Fruit fly (Drosophila melanogaster) whole organism, wandering third instar larva: ENCODE data around the gene Cyp12a4.

Experiments
- Abd-B ChIP-seq: fragments of >200 bp; optimal IDR thresholded peaks from 2 replicates; lab custom pipeline; 2017; ENCODE audit warnings: missing biosample characterization, missing genetic modification characterization
- CG32264 ChIP-seq: fragments of 200-800 bp; sonication (Bioruptor generic); optimal IDR thresholded peaks from 2 replicates; lab custom pipeline; 2016; ENCODE audit warnings: missing biosample characterization, missing genetic modification characterization
- CG9705 ChIP-seq: fragments of 200-800 bp; sonication (Bioruptor generic); optimal IDR thresholded peaks from 2 replicates; lab custom pipeline; 2018; ENCODE audit warnings: missing biosample characterization, mild to moderate bottlenecking, missing genetic modification characterization
- CrebA ChIP-seq: fragments of 200-800 bp; sonication (Bioruptor generic); optimal IDR thresholded peaks from 2 replicates; lab custom pipeline; 2016; ENCODE audit warnings: missing biosample characterization, mild to moderate bottlenecking, missing genetic modification characterization, borderline replicate concordance
- Dfd ChIP-seq: fragments of >200 bp; optimal IDR thresholded peaks from 2 replicates; lab custom pipeline; 2017; ENCODE audit warnings: missing biosample characterization, missing genetic modification characterization
- Dif ChIP-seq: fragments of 200-275, 200-300 bp; sonication (Bioruptor generic); optimal IDR thresholded peaks from 2 replicates; lab custom pipeline; 2018; ENCODE audit warnings: missing biosample characterization, missing genetic modification characterization; ENCODE audit not compliant: partially characterized antibody
- GATAd ChIP-seq: sonication (Bioruptor generic); optimal IDR thresholded peaks from 2 replicates; lab custom pipeline; 2016; ENCODE audit warnings: missing biosample characterization, missing genetic modification characterization
- HLH106 ChIP-seq: fragments of 200-800 bp; optimal IDR thresholded peaks from 3 replicates; lab custom pipeline; 2019; ENCODE audit warnings: missing biosample characterization, mild to moderate bottlenecking, missing genetic modification characterization, moderate library complexity
- Hnf4 ChIP-seq: fragments of 200-800 bp; sonication (Bioruptor generic); optimal IDR thresholded peaks from 2 replicates; lab custom pipeline; 2016; ENCODE audit warnings: missing biosample characterization, mild to moderate bottlenecking, missing genetic modification characterization
- Hr78 ChIP-seq: fragments of >200 bp; optimal IDR thresholded peaks from 2 replicates; lab custom pipeline; 2017; ENCODE audit warnings: missing biosample characterization, missing genetic modification characterization
- Hr83 ChIP-seq: fragments of 200-300 bp; sonication (Bioruptor generic); optimal IDR thresholded peaks from 2 replicates; lab custom pipeline; 2016; ENCODE audit warnings: missing biosample characterization, mild to moderate bottlenecking, missing genetic modification characterization, moderate library complexity; ENCODE audit not compliant: poor library complexity, severe bottlenecking
- Jra ChIP-seq: sonication (Bioruptor generic); optimal IDR thresholded peaks from 2 replicates; lab custom pipeline; 2016; ENCODE audit warnings: missing biosample characterization, missing genetic modification characterization
- Mio ChIP-seq: sonication (Bioruptor generic); optimal IDR thresholded peaks from 2 replicates; lab custom pipeline; 2016; ENCODE audit warnings: missing biosample characterization, missing genetic modification characterization
- Myc ChIP-seq: fragments of >200 bp; optimal IDR thresholded peaks from 2 replicates; lab custom pipeline; 2017
- N ChIP-seq: fragments of >200 bp; optimal IDR thresholded peaks from 2 replicates; lab custom pipeline; 2018; ENCODE audit warnings: missing biosample characterization, missing external identifiers, missing genetic modification characterization
- OdsH ChIP-seq: fragments of 200-800 bp; sonication (Bioruptor generic); optimal IDR thresholded peaks from 2 replicates; lab custom pipeline; 2016; ENCODE audit warnings: missing biosample characterization, mild to moderate bottlenecking, missing genetic modification characterization
- Rel ChIP-seq, 2 experiments: fragments of 200-800 bp; sonication (Bioruptor generic) in 1 of 2; optimal IDR thresholded peaks; 2 replicates in 1 of 2; 3 replicates in 1 of 2; lab custom pipeline; 2016 to 2019; ENCODE audit warnings: mild to moderate bottlenecking in 2 of 2, missing biosample characterization in 2 of 2, missing genetic modification characterization in 2 of 2, moderate library complexity in 1 of 2
- Sp1 ChIP-seq: fragments of 200-800 bp; sonication (Bioruptor generic); optimal IDR thresholded peaks from 3 replicates; lab custom pipeline; 2019; ENCODE audit warnings: missing biosample characterization, mild to moderate bottlenecking, missing genetic modification characterization, moderate library complexity
- Vsx2 ChIP-seq: fragments of 200-300, 225-300 bp; sonication (Bioruptor generic); optimal IDR thresholded peaks from 2 replicates; lab custom pipeline; 2018; ENCODE audit warnings: missing biosample characterization, missing genetic modification characterization; ENCODE audit not compliant: partially characterized antibody
- br ChIP-seq: fragments of 200-800 bp; sonication (Bioruptor generic); optimal IDR thresholded peaks from 2 replicates; lab custom pipeline; 2016; ENCODE audit warnings: missing biosample characterization, missing genetic modification characterization
- brk ChIP-seq: fragments of 200-800 bp; sonication (Bioruptor generic); optimal IDR thresholded peaks from 2 replicates; lab custom pipeline; 2016; ENCODE audit warnings: missing biosample characterization, mild to moderate bottlenecking, missing genetic modification characterization
- dl ChIP-seq, 2 experiments: fragments of 175-275, 200-275 bp in 1 of 2; fragments of 200-275 bp in 1 of 2; sonication (Bioruptor generic); optimal IDR thresholded peaks; lab custom pipeline; 2018; ENCODE audit warnings: mild to moderate bottlenecking in 2 of 2, missing biosample characterization in 2 of 2, missing genetic modification characterization in 2 of 2, moderate library complexity in 2 of 2; ENCODE audit not compliant: partially characterized antibody in 2 of 2, insufficient read depth in 1 of 2
- dmrt93B ChIP-seq: fragments of 200-800 bp; sonication (Bioruptor generic); optimal IDR thresholded peaks from 2 replicates; lab custom pipeline; 2018; ENCODE audit warnings: missing biosample characterization, mild to moderate bottlenecking, missing genetic modification characterization
- dsf ChIP-seq: sonication (Bioruptor generic); optimal IDR thresholded peaks from 2 replicates; lab custom pipeline; 2016; ENCODE audit warnings: missing biosample characterization, missing genetic modification characterization, borderline replicate concordance
- ey ChIP-seq: fragments of 200-800 bp; sonication (Bioruptor generic); optimal IDR thresholded peaks from 2 replicates; lab custom pipeline; 2016; ENCODE audit warnings: missing biosample characterization, missing genetic modification characterization
- foxo ChIP-seq, 2 experiments: fragments of 200-800 bp; sonication (Bioruptor generic); optimal IDR thresholded peaks; 2 replicates in 1 of 2; 3 replicates in 1 of 2; lab custom pipeline; 2016 to 2017; ENCODE audit warnings: missing biosample characterization in 2 of 2, missing genetic modification characterization in 2 of 2
- fru ChIP-seq: fragments of 200-800 bp; sonication (Bioruptor generic); optimal IDR thresholded peaks from 3 replicates; lab custom pipeline; 2016; ENCODE audit warnings: missing biosample characterization, mild to moderate bottlenecking, missing genetic modification characterization
- h ChIP-seq: fragments of 200-800 bp; sonication (Bioruptor generic); optimal IDR thresholded peaks from 3 replicates; lab custom pipeline; 2016; ENCODE audit warnings: missing biosample characterization, mild to moderate bottlenecking, missing genetic modification characterization
- jim ChIP-seq: fragments of 175-275, 200-325 bp; sonication (Bioruptor generic); optimal IDR thresholded peaks from 2 replicates; lab custom pipeline; 2016; ENCODE audit warnings: missing biosample characterization, mild to moderate bottlenecking, missing genetic modification characterization
- lola ChIP-seq: fragments of >200 bp; optimal IDR thresholded peaks from 2 replicates; lab custom pipeline; 2017; ENCODE audit warnings: missing biosample characterization, missing genetic modification characterization
- pan ChIP-seq: fragments of >200 bp; optimal IDR thresholded peaks from 2 replicates; lab custom pipeline; 2017
- rgr ChIP-seq: fragments of 200-800 bp; sonication (Bioruptor generic); optimal IDR thresholded peaks from 3 replicates; lab custom pipeline; 2016; ENCODE audit warnings: missing biosample characterization, mild to moderate bottlenecking, missing genetic modification characterization
- sage ChIP-seq: fragments of 200-800 bp; sonication (Bioruptor generic); optimal IDR thresholded peaks from 2 replicates; lab custom pipeline; 2016; ENCODE audit warnings: missing biosample characterization, mild to moderate bottlenecking, missing genetic modification characterization
- sv ChIP-seq: fragments of 200-800 bp; sonication (Bioruptor generic); optimal IDR thresholded peaks from 3 replicates; lab custom pipeline; 2016; ENCODE audit warnings: missing biosample characterization, missing genetic modification characterization
- tai ChIP-seq: sonication (Bioruptor generic); optimal IDR thresholded peaks from 2 replicates; lab custom pipeline; 2016; ENCODE audit warnings: missing biosample characterization, missing genetic modification characterization
- usp ChIP-seq: fragments of >200 bp; optimal IDR thresholded peaks from 2 replicates; lab custom pipeline; 2017; ENCODE audit warnings: missing biosample characterization, missing genetic modification characterization
- woc ChIP-seq: sonication (Bioruptor generic); optimal IDR thresholded peaks from 2 replicates; lab custom pipeline; 2016; ENCODE audit warnings: missing biosample characterization, mild to moderate bottlenecking, missing genetic modification characterization

The Cyp12a4 gene

dm6 chr3R:19100098-19100497 is 34.9 kb upstream of the Cyp12a4 start:
- no peak for TF ChIP-seq OdsH (GFP tag; lab: Kevin White, UChicago)
- no peak for TF ChIP-seq usp (GFP tag; lab: Kevin White, UChicago)
- no peak for TF ChIP-seq Vsx2 (GFP tag; lab: Kevin White, UChicago)
- TF ChIP-seq, all 38 proteins: peak for 0

dm6 chr3R:19101267-19101840 is 33.6 kb upstream of the Cyp12a4 start:
- no peak for TF ChIP-seq br
- TF ChIP-seq Abd-B = no peak
- TF ChIP-seq jim (GFP tag; lab: Kevin White, UChicago) = no peak
- no peak for TF ChIP-seq dsf (GFP tag; lab: Kevin White, UChicago)
- TF ChIP-seq tai = no peak
- TF ChIP-seq Hnf4 (GFP tag; lab: Kevin White, UChicago) = no peak
- no peak for TF ChIP-seq h
- no peak for TF ChIP-seq Dfd (GFP tag; lab: Kevin White, UChicago)
- no peak for TF ChIP-seq CG32264 (GFP tag; lab: Kevin White, UChicago)
- no peak for TF ChIP-seq fru (GFP tag; lab: Kevin White, UChicago)
- TF ChIP-seq rgr = no peak
- TF ChIP-seq OdsH (GFP tag; lab: Kevin White, UChicago) = no peak
- TF ChIP-seq foxo (GFP tag; optimal IDR thresholded peaks at IDR 0.05; lab: Kevin White, UChicago) = no peak

- TF ChIP-seq Hr78 (no peak), usp (GFP tag; lab: Kevin White, UChicago) (no peak), fru (GFP tag; lab: Kevin White, UChicago) (no peak)
- TF ChIP-seq, all 38 proteins: peak for 0
Observed at dm6 chr3R:19103189-19103588, 31.8 kb upstream of the Cyp12a4 start.

dm6 chr3R:19104123-19104522 is 30.8 kb upstream of the Cyp12a4 start:
- no peak for TF ChIP-seq CrebA (GFP tag; lab: Kevin White, UChicago)
- no peak for TF ChIP-seq woc
- no peak for TF ChIP-seq Dfd (GFP tag; lab: Kevin White, UChicago)
- peak; percentile 18 for TF ChIP-seq Hnf4 (GFP tag; lab: Kevin White, UChicago)
- TF ChIP-seq dl (GFP tag; optimal IDR thresholded peaks at IDR 0.05; lab: Kevin White, UChicago; ENCODE audit: insufficient read depth in 1 of 2, partially characterized antibody in 2 of 2) = no peak
- no peak for TF ChIP-seq GATAd (GFP tag; lab: Kevin White, UChicago)
- TF ChIP-seq Sp1 (GFP tag; lab: Kevin White, UChicago) = no peak
- TF ChIP-seq pan (lab: Kevin White, UChicago) = no peak
- TF ChIP-seq sage = no peak
- TF ChIP-seq Jra (GFP tag; lab: Kevin White, UChicago) = no peak
- peak; percentile 6 for TF ChIP-seq rgr
- TF ChIP-seq Hr78 = no peak
- no peak for TF ChIP-seq Vsx2 (GFP tag; lab: Kevin White, UChicago)
- no peak for TF ChIP-seq Myc (lab: Kevin White, UChicago)
- no peak for TF ChIP-seq Hr83
- TF ChIP-seq CG32264 (GFP tag; lab: Kevin White, UChicago) = no peak
- TF ChIP-seq dmrt93B (GFP tag; lab: Kevin White, UChicago) = no peak
- TF ChIP-seq lola (GFP tag; lab: Kevin White, UChicago) = no peak
- no peak for TF ChIP-seq brk (GFP tag; lab: Kevin White, UChicago)
- no peak for TF ChIP-seq usp (GFP tag; lab: Kevin White, UChicago)
- no peak for TF ChIP-seq h
- TF ChIP-seq foxo (GFP tag; optimal IDR thresholded peaks at IDR 0.05; lab: Kevin White, UChicago) = peak in 1 of 2 experiments; percentile 27
- no peak for TF ChIP-seq CG9705 (GFP tag; lab: Kevin White, UChicago)
- no peak for TF ChIP-seq sv
- TF ChIP-seq HLH106 (tag; lab: Kevin White, UChicago) = no peak
- TF ChIP-seq Abd-B = no peak
- TF ChIP-seq ey (GFP tag; lab: Kevin White, UChicago) = peak; percentile 30
- TF ChIP-seq tai = no peak
- no peak for TF ChIP-seq dsf (GFP tag; lab: Kevin White, UChicago)
- no peak for TF ChIP-seq N
- no peak for TF ChIP-seq Mio (GFP tag; lab: Kevin White, UChicago)
- TF ChIP-seq fru (GFP tag; lab: Kevin White, UChicago) = no peak
- no peak for TF ChIP-seq Rel (GFP tag; optimal IDR thresholded peaks at IDR 0.05; lab: Kevin White, UChicago)
- TF ChIP-seq Rel (tag; optimal IDR thresholded peaks at IDR 0.05; lab: Kevin White, UChicago) = no peak
- TF ChIP-seq jim (GFP tag; lab: Kevin White, UChicago) = no peak
- TF ChIP-seq Dif = no peak
- TF ChIP-seq, all 38 proteins: peak for 4
